Worm (Caenorhabditis elegans): ENCODE measurements around the gene W08A12.3.

Gene W08A12.3

DNA sequence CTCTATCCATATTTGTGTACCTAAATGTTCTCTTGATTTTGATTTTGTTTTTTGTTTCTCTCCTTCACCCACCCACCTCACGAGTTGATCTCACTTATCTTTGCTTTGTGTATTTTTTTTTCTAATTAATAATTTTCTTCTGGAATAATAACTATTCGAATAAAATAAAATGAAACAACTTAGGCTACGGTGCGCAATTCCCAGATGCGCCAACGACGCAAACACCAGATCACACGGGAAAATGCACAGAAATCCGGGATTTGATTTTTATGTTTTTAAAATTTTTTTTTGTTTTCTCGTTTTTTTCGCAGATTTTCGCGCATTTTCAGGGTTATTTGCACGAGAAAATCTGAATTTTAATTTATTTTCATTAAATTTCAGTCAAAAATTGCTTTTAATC, 3.6 kb downstream of the W08A12.3 start:
- peak; percentile 1 for TF ChIP-seq efl-1 (GFP tag; optimal IDR thresholded peaks at IDR 0.05)
- no peak for TF ChIP-seq egl-18 (GFP tag; IDR thresholded peaks at IDR 0.05)
- TF ChIP-seq lsl-1 (GFP tag; optimal IDR thresholded peaks at IDR 0.05), result peak; percentile 66
- TF ChIP-seq madf-6 (GFP tag; IDR thresholded peaks at IDR 0.05), result peak; percentile 5; the same call in 1 of the 2 replicates
- peak; percentile 54 for TF ChIP-seq B0261.1 (tag; optimal IDR thresholded peaks at IDR 0.05)
- no peak for TF ChIP-seq mxl-1 (tag; optimal IDR thresholded peaks at IDR 0.05)
- TF ChIP-seq tbx-9 (tag; optimal IDR thresholded peaks at IDR 0.05; ENCODE audit: borderline replicate concordance), result no peak
- TF ChIP-seq F57C9.4 (tag; optimal IDR thresholded peaks at IDR 0.05), result no peak
- no peak for TF ChIP-seq F57A8.1 (GFP tag; optimal IDR thresholded peaks at IDR 0.05)
- no peak for TF ChIP-seq mel-28 (tag; optimal IDR thresholded peaks at IDR 0.05; ENCODE audit: borderline replicate concordance)

- TF ChIP-seq ztf-6 (GFP tag; IDR thresholded peaks at IDR 0.05) (no peak), sdz-38 (tag; optimal IDR thresholded peaks at IDR 0.05) (no peak), snpc-3.4 (tag; optimal IDR thresholded peaks at IDR 0.05) (no peak), dpff-1 (tag; optimal IDR thresholded peaks at IDR 0.05) (no peak)
Measured at ce11 chrV:3686899-3687298, 4.2 kb downstream of the W08A12.3 start, which contains the start of gene unc-132. TSS of gene unc-132 (plus strand) at chrV:3687106.

DNA sequence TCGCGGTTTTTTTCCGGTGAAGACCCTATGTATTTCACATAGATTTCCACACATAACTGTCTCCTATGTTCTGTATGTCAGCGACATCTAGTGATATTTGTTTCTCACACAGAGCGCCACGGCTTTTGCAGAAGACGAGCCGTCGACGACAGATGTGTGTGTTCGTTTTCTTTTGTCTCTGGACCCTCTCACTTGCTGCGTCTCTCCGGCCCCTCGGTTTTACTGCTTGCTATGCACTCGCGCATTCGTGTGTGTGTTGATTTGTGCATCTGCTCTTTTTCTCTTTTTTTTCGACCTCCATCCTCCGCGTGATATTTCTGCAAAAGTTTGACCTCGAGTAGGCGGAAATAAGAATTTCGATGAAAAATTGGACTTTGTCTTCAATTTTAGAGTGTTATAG, 6.1 kb downstream of the W08A12.3 start:
- TF ChIP-seq chd-7 (tag; optimal IDR thresholded peaks at IDR 0.05) (no peak), somi-1 (GFP tag; optimal IDR thresholded peaks at IDR 0.05) (no peak), unc-62 (GFP tag; optimal IDR thresholded peaks at IDR 0.05) (no peak), hmg-1.2 (GFP tag; IDR thresholded peaks at IDR 0.05) (peak; percentile 49; the same call in 1 of the 2 replicates), tlf-1 (GFP tag; optimal IDR thresholded peaks at IDR 0.05) (no peak), nfyb-1 (GFP tag; IDR thresholded peaks at IDR 0.05) (0 out of 2 replicates have a peak, but pooled peaks have one; percentile 50), dox-1 (GFP tag; IDR thresholded peaks at IDR 0.05) (no peak), rec-8 (tag; optimal IDR thresholded peaks at IDR 0.05) (no peak), aptf-3 (GFP tag; IDR thresholded peaks at IDR 0.05) (no peak), zfh-2 (GFP tag; conservative IDR thresholded peaks at IDR 0.05) (peak; percentile 58), nfya-2 (GFP tag; IDR thresholded peaks at IDR 0.05) (no peak), cebp-1 (GFP tag; IDR thresholded peaks at IDR 0.05) (no peak), cebp-1 (tag; optimal IDR thresholded peaks at IDR 0.05) (no peak)

ce11 chrV:3692613-3693012, 10.0 kb downstream of the W08A12.3 start:
- peak; percentile 1 for TF ChIP-seq nhr-80 (tag; optimal IDR thresholded peaks at IDR 0.05)
- no peak for TF ChIP-seq madf-6 (GFP tag; IDR thresholded peaks at IDR 0.05)

ce11 chrV:3693657-3694056, 11.0 kb downstream of the W08A12.3 start:
- TF ChIP-seq B0261.1 (tag; optimal IDR thresholded peaks at IDR 0.05), result no peak
- no peak for TF ChIP-seq F55B11.4 (tag; optimal IDR thresholded peaks at IDR 0.05; ENCODE audit: borderline replicate concordance, insufficient read depth)
- no peak for TF ChIP-seq ztf-28 (GFP tag; IDR thresholded peaks at IDR 0.05)
- TF ChIP-seq hmg-1.2 (GFP tag; IDR thresholded peaks at IDR 0.05), result no peak
- no peak for TF ChIP-seq aptf-3 (GFP tag; IDR thresholded peaks at IDR 0.05)
- no peak for TF ChIP-seq unc-130 (GFP tag; optimal IDR thresholded peaks at IDR 0.05)
- no peak for TF ChIP-seq dox-1 (GFP tag; IDR thresholded peaks at IDR 0.05)

ce11 chrV:3695254-3695653, 12.6 kb downstream of the W08A12.3 start:
- TF ChIP-seq zfh-2 (GFP tag; conservative IDR thresholded peaks at IDR 0.05) (no peak), mcd-1 (GFP tag; IDR thresholded peaks at IDR 0.05) (no peak), B0336.3 (GFP tag; IDR thresholded peaks at IDR 0.05) (no peak), tbx-9 (tag; optimal IDR thresholded peaks at IDR 0.05; ENCODE audit: borderline replicate concordance) (no peak), hsf-1 (GFP tag; IDR thresholded peaks at IDR 0.05) (no peak), mes-4 (tag; optimal IDR thresholded peaks at IDR 0.05) (no peak), cebp-2 (GFP tag; IDR thresholded peaks at IDR 0.05) (no peak), F10E7.11 (tag; optimal IDR thresholded peaks at IDR 0.05) (no peak), hlh-12 (tag; optimal IDR thresholded peaks at IDR 0.05) (no peak)
